Fruit fly (Drosophila melanogaster) whole organism, embryonic: Measurements from ENCODE around the gene CG14105.

Experiments used
- Ada2b ChIP-seq: fragments of 200-800 bp; sonication (Bioruptor generic); IDR thresholded peaks from 2 replicates; pipeline ENCODE4 v1.3.6; 2022; ENCODE audit warnings: missing biosample characterization, missing genetic modification characterization
- CG10321 ChIP-seq: fragments of 200-800 bp; sonication (Bioruptor generic); IDR thresholded peaks from 2 replicates; pipeline ENCODE4 v1.3.6; 2022; ENCODE audit warnings: missing biosample characterization, missing genetic modification characterization
- CG10431 ChIP-seq: fragments of 200-800 bp; sonication (Bioruptor generic); optimal IDR thresholded peaks from 3 replicates; lab custom pipeline; 2018; ENCODE audit warnings: missing biosample characterization, mild to moderate bottlenecking, missing genetic modification characterization
- CG12071 ChIP-seq: fragments of 200-800 bp; sonication (Bioruptor generic); optimal IDR thresholded peaks from 3 replicates; lab custom pipeline; 2018; ENCODE audit warnings: missing biosample characterization, mild to moderate bottlenecking, missing genetic modification characterization
- CG13775 ChIP-seq: fragments of 200-800 bp; sonication (Bioruptor generic); optimal IDR thresholded peaks from 3 replicates; lab custom pipeline; 2017; ENCODE audit warnings: missing biosample characterization, mild to moderate bottlenecking, missing genetic modification characterization
- CG14014 ChIP-seq: fragments of 200-800 bp; sonication (Bioruptor generic); IDR thresholded peaks from 2 replicates; pipeline ENCODE4 v1.3.6; 2022; ENCODE audit warnings: missing biosample characterization, missing genetic modification characterization
- CG15269 ChIP-seq: fragments of 200-800 bp; sonication (Bioruptor generic); optimal IDR thresholded peaks from 2 replicates; lab custom pipeline; 2018; ENCODE audit warnings: missing biosample characterization, mild to moderate bottlenecking, missing genetic modification characterization, moderate library complexity
- CG15696 ChIP-seq: fragments of 200-800 bp; sonication (Bioruptor generic); optimal IDR thresholded peaks from 2 replicates; lab custom pipeline; 2019; ENCODE audit warnings: missing biosample characterization, mild to moderate bottlenecking, missing genetic modification characterization, moderate library complexity
- CG1603 ChIP-seq: fragments of 200-800 bp; sonication (Bioruptor generic); optimal IDR thresholded peaks from 2 replicates; lab custom pipeline; 2019; ENCODE audit warnings: missing biosample characterization, mild to moderate bottlenecking, missing genetic modification characterization, moderate library complexity
- CG17802 ChIP-seq: fragments of 200-800 bp; sonication (Bioruptor generic); optimal IDR thresholded peaks from 2 replicates; lab custom pipeline; 2018; ENCODE audit warnings: missing biosample characterization, mild to moderate bottlenecking, missing genetic modification characterization, moderate library complexity
- CG1832 ChIP-seq: fragments of 200-800 bp; sonication (Bioruptor generic); optimal IDR thresholded peaks from 2 replicates; lab custom pipeline; 2017; ENCODE audit warnings: missing biosample characterization, mild to moderate bottlenecking, missing genetic modification characterization, inconsistent platforms
- CG2116 ChIP-seq: fragments of 200-800 bp; sonication (Bioruptor generic); optimal IDR thresholded peaks from 3 replicates; lab custom pipeline; 2018; ENCODE audit warnings: missing biosample characterization, mild to moderate bottlenecking, missing genetic modification characterization
- CG32772 ChIP-seq: fragments of 200-800 bp; sonication (Bioruptor generic); IDR thresholded peaks from 2 replicates; pipeline ENCODE4 v1.3.6; 2022; ENCODE audit warnings: missing biosample characterization, missing genetic modification characterization
- CG3281 ChIP-seq: fragments of 200-800 bp; sonication (Bioruptor generic); optimal IDR thresholded peaks from 3 replicates; lab custom pipeline; 2017; ENCODE audit warnings: missing biosample characterization, mild to moderate bottlenecking, missing genetic modification characterization
- CG4424 ChIP-seq: fragments of 200-800 bp; sonication (Bioruptor generic); optimal IDR thresholded peaks from 3 replicates; lab custom pipeline; 2016; ENCODE audit warnings: missing biosample characterization, missing genetic modification characterization
- CG5180 ChIP-seq: fragments of 200-800 bp; sonication (Bioruptor generic); optimal IDR thresholded peaks from 3 replicates; lab custom pipeline; 2017; ENCODE audit warnings: missing biosample characterization, missing genetic modification characterization, mild to moderate bottlenecking, moderate library complexity, missing genetic modification reagents
- CG6654 ChIP-seq: fragments of 200-800 bp; sonication (Bioruptor generic); optimal IDR thresholded peaks from 2 replicates; lab custom pipeline; 2017; ENCODE audit warnings: missing biosample characterization, mild to moderate bottlenecking, missing genetic modification characterization
- CG6813 ChIP-seq: fragments of 200-800 bp; sonication (Bioruptor generic); optimal IDR thresholded peaks from 2 replicates; lab custom pipeline; 2017; ENCODE audit warnings: missing biosample characterization, missing genetic modification characterization, mild to moderate bottlenecking, moderate library complexity, missing genetic modification reagents
- CG7556 ChIP-seq: fragments of 200-800 bp; sonication (Bioruptor generic); optimal IDR thresholded peaks from 2 replicates; lab custom pipeline; 2017; ENCODE audit warnings: missing biosample characterization, mild to moderate bottlenecking, missing genetic modification characterization
- CG7839 ChIP-seq: fragments of 200-800 bp; sonication (Bioruptor generic); optimal IDR thresholded peaks from 3 replicates; lab custom pipeline; 2018; ENCODE audit warnings: missing biosample characterization, mild to moderate bottlenecking, missing genetic modification characterization, moderate library complexity
- CG7928 ChIP-seq: fragments of 200-800 bp; sonication (Bioruptor generic); optimal IDR thresholded peaks from 2 replicates; lab custom pipeline; 2017; ENCODE audit warnings: missing biosample characterization, mild to moderate bottlenecking, missing genetic modification characterization
- CG9727 ChIP-seq: fragments of 200-800 bp; sonication (Bioruptor generic); optimal IDR thresholded peaks from 3 replicates; lab custom pipeline; 2017; ENCODE audit warnings: missing biosample characterization, mild to moderate bottlenecking, missing genetic modification characterization
- CG9876 ChIP-seq: fragments of 200-800 bp; sonication (Bioruptor generic); optimal IDR thresholded peaks from 2 replicates; lab custom pipeline; 2016; ENCODE audit warnings: missing biosample characterization, missing genetic modification characterization
- CHES-1-like ChIP-seq: fragments of 200-800 bp; sonication (Bioruptor generic); optimal IDR thresholded peaks from 2 replicates; lab custom pipeline; 2016; ENCODE audit warnings: missing biosample characterization, missing genetic modification characterization
- CkIIα-i1 ChIP-seq: fragments of 200-800 bp; sonication (Bioruptor generic); IDR thresholded peaks from 2 replicates; pipeline ENCODE4 v1.3.6; 2022; ENCODE audit warnings: missing biosample characterization, missing genetic modification characterization
- HLH54F ChIP-seq: fragments of 200-800 bp; sonication (Bioruptor generic); optimal IDR thresholded peaks from 3 replicates; lab custom pipeline; 2016; ENCODE audit warnings: missing biosample characterization, missing genetic modification characterization
- Hr51 ChIP-seq, 2 experiments: fragments of 200-800 bp; sonication (Bioruptor generic); optimal IDR thresholded peaks; 2 replicates in 1 of 2; 3 replicates in 1 of 2; lab custom pipeline; 2016 to 2018; ENCODE audit warnings: missing biosample characterization in 2 of 2, missing genetic modification characterization in 2 of 2, mild to moderate bottlenecking in 1 of 2, moderate library complexity in 1 of 2
- Lim3 ChIP-seq: fragments of 200-800 bp; sonication (Bioruptor generic); IDR thresholded peaks from 2 replicates; pipeline ENCODE4 v1.3.6; 2022; ENCODE audit warnings: missing biosample characterization, missing genetic modification characterization
- MBD-R2 ChIP-seq: fragments of 200-800 bp; sonication (Bioruptor generic); IDR thresholded peaks from 2 replicates; pipeline ENCODE4 v1.3.6; 2022; ENCODE audit warnings: missing biosample characterization, missing genetic modification characterization
- Max ChIP-seq: fragments of 200-800 bp; sonication (Bioruptor generic); optimal IDR thresholded peaks from 2 replicates; lab custom pipeline; 2016; ENCODE audit warnings: missing biosample characterization, mild to moderate bottlenecking, missing genetic modification characterization
- Oli ChIP-seq: fragments of 200-800 bp; sonication (Bioruptor generic); optimal IDR thresholded peaks from 2 replicates; lab custom pipeline; 2018; ENCODE audit warnings: missing biosample characterization, mild to moderate bottlenecking, missing genetic modification characterization, moderate library complexity
- Sox102F ChIP-seq: fragments of 200-800 bp; sonication (Bioruptor generic); optimal IDR thresholded peaks from 2 replicates; lab custom pipeline; 2018; ENCODE audit warnings: missing biosample characterization, mild to moderate bottlenecking, missing genetic modification characterization, moderate library complexity
- Vsx1 ChIP-seq: fragments of 200-800 bp; sonication (Bioruptor generic); optimal IDR thresholded peaks from 2 replicates; lab custom pipeline; 2017; ENCODE audit warnings: missing biosample characterization, mild to moderate bottlenecking, missing genetic modification characterization, missing genetic modification reagents
- bigmax ChIP-seq: fragments of 200-800 bp; sonication (Bioruptor generic); optimal IDR thresholded peaks from 2 replicates; lab custom pipeline; 2018; ENCODE audit warnings: missing biosample characterization, mild to moderate bottlenecking, missing genetic modification characterization
- bowl ChIP-seq: fragments of 200-800 bp; sonication (Bioruptor generic); IDR thresholded peaks from 2 replicates; pipeline ENCODE4 v1.3.6; 2022; ENCODE audit warnings: missing biosample characterization, missing genetic modification characterization
- croc ChIP-seq: fragments of 200-800 bp; sonication (Bioruptor generic); conservative IDR thresholded peaks from 3 replicates; pipeline ENCODE4 v1.3.6; 2022; ENCODE audit warnings: missing biosample characterization, missing genetic modification characterization
- da ChIP-seq: fragments of 200-800 bp; sonication (Bioruptor generic); optimal IDR thresholded peaks from 2 replicates; lab custom pipeline; 2016; ENCODE audit warnings: missing biosample characterization, missing genetic modification characterization
- grau ChIP-seq: fragments of 200-800 bp; optimal IDR thresholded peaks from 3 replicates; lab custom pipeline; 2019; ENCODE audit warnings: missing biosample characterization, mild to moderate bottlenecking, missing genetic modification characterization, moderate library complexity
- hkb ChIP-seq, 2 experiments: fragments of 200-800 bp in 1 of 2; fragments of >200 bp in 1 of 2; sonication (Bioruptor generic) in 1 of 2; IDR thresholded peaks in 1 of 2; optimal IDR thresholded peaks in 1 of 2; 2 replicates each; pipeline versions ENCODE4 v1.3.6 to Lab custom; 2017 to 2022; ENCODE audit warnings: missing biosample characterization in 1 of 2, missing genetic modification characterization in 1 of 2
- ind ChIP-seq: fragments of 200-800 bp; sonication (Bioruptor generic); optimal IDR thresholded peaks from 3 replicates; lab custom pipeline; 2016; ENCODE audit warnings: missing biosample characterization, missing genetic modification characterization
- kah ChIP-seq: fragments of 200-800 bp; sonication (Bioruptor generic); optimal IDR thresholded peaks from 2 replicates; lab custom pipeline; 2018; ENCODE audit warnings: missing biosample characterization, mild to moderate bottlenecking, missing genetic modification characterization
- nau ChIP-seq: fragments of 200-800 bp; sonication (Bioruptor generic); optimal IDR thresholded peaks from 3 replicates; lab custom pipeline; 2017; ENCODE audit warnings: missing biosample characterization, mild to moderate bottlenecking, missing genetic modification characterization, missing genetic modification reagents
- oc ChIP-seq: fragments of 200-800 bp; sonication (Bioruptor generic); optimal IDR thresholded peaks from 2 replicates; lab custom pipeline; 2018; ENCODE audit warnings: missing biosample characterization, mild to moderate bottlenecking, missing genetic modification characterization, moderate library complexity
- p53 ChIP-seq: fragments of 200-800 bp; sonication (Bioruptor generic); optimal IDR thresholded peaks from 2 replicates; lab custom pipeline; 2016; ENCODE audit warnings: missing biosample characterization, missing genetic modification characterization
- pan ChIP-seq, 4 experiments: fragments of >200 bp in 3 of 4; fragments of 200-800 bp in 1 of 4; sonication (Bioruptor generic) in 1 of 4; optimal IDR thresholded peaks in 3 of 4; IDR thresholded peaks in 1 of 4; 2 replicates each; pipeline versions ENCODE4 v1.3.6 to Lab custom; 2017 to 2022; ENCODE audit warnings: missing biosample characterization in 2 of 4, missing genetic modification characterization in 2 of 4, mixed read lengths in 1 of 4
- pros ChIP-seq: fragments of 200-800 bp; sonication (Bioruptor generic); optimal IDR thresholded peaks from 3 replicates; lab custom pipeline; 2019; ENCODE audit warnings: missing biosample characterization, mild to moderate bottlenecking, missing genetic modification characterization, moderate library complexity
- rib ChIP-seq: fragments of 200-800 bp; sonication (Bioruptor generic); IDR thresholded peaks from 2 replicates; pipeline ENCODE4 v1.3.6; 2022; ENCODE audit warnings: missing biosample characterization, missing genetic modification characterization
- sisA ChIP-seq: fragments of 200-800 bp; sonication (Bioruptor generic); IDR thresholded peaks from 2 replicates; pipeline ENCODE4 v1.3.6; 2022; ENCODE audit warnings: missing biosample characterization, missing genetic modification characterization
- slp2 ChIP-seq: fragments of 200-800 bp; sonication (Bioruptor generic); optimal IDR thresholded peaks from 2 replicates; lab custom pipeline; 2016; ENCODE audit warnings: missing biosample characterization, missing genetic modification characterization

The CG14105 gene

DNA sequence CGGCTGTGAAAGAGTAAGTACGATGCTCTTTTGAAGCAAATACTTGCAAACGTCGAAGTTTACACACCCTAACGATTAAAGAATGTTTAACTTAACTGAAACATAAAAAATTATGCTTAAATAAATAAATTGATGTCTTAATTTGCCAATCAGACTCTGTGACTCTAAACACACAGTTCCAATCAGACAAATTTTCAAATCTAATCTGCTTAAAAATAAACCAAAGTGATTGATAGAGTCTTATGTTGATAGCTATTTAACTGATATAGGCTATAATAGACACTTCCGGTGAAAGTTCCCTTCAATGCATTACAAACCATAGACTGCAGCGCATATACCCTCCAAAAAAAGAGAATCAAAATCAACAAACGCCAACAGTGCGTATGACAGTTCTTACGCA is 25.1 kb upstream of the CG14105 start (continued):
- peak; percentile 0 for TF ChIP-seq CG4424 (GFP tag; lab: Kevin White, UChicago)
- no peak for TF ChIP-seq hkb (optimal IDR thresholded peaks at IDR 0.05; lab: Kevin White, UChicago)
- TF ChIP-seq hkb (GFP tag; IDR thresholded peaks at IDR 0.05; lab: Robert Waterston, UW), result 0 out of 2 replicates have a peak, but pooled peaks have one; percentile 20
- no peak for TF ChIP-seq Vsx1 (GFP tag; lab: Kevin White, UChicago)
- no peak for TF ChIP-seq croc (GFP tag; lab: Robert Waterston, UW)
- TF ChIP-seq oc (tag; lab: Kevin White, UChicago), result no peak
- no peak for TF ChIP-seq CG5180 (GFP tag; lab: Kevin White, UChicago)
- no peak for TF ChIP-seq HLH54F
- peak; percentile 31 for TF ChIP-seq CG15269 (tag; lab: Kevin White, UChicago)
- TF ChIP-seq CG10431 (GFP tag; lab: Kevin White, UChicago), result no peak
- no peak for TF ChIP-seq da (GFP tag; lab: Kevin White, UChicago)
- TF ChIP-seq CG15696 (tag; lab: Kevin White, UChicago), result no peak
- TF ChIP-seq Oli, result peak; percentile 22
- TF ChIP-seq CG2116, result no peak
- no peak for TF ChIP-seq rib (GFP tag; lab: Robert Waterston, UW)
- no peak for TF ChIP-seq CG7928 (GFP tag; lab: Kevin White, UChicago)
- no peak for TF ChIP-seq CG12071 (GFP tag; lab: Kevin White, UChicago)
- TF ChIP-seq CG7556, result no peak
- TF ChIP-seq Hr51 (GFP tag; optimal IDR thresholded peaks at IDR 0.05; lab: Kevin White, UChicago), result peak in 1 of 2 experiments; percentile 33
- no peak for TF ChIP-seq CG1832 (GFP tag; lab: Kevin White, UChicago)
- TF ChIP-seq slp2 (GFP tag; lab: Kevin White, UChicago), result no peak
- TF ChIP-seq grau, result peak; percentile 5
- TF ChIP-seq bigmax, result no peak
- peak; percentile 33 for TF ChIP-seq CG7839 (tag; lab: Kevin White, UChicago)
- no peak for TF ChIP-seq sisA (GFP tag; lab: Robert Waterston, UW)

DNA sequence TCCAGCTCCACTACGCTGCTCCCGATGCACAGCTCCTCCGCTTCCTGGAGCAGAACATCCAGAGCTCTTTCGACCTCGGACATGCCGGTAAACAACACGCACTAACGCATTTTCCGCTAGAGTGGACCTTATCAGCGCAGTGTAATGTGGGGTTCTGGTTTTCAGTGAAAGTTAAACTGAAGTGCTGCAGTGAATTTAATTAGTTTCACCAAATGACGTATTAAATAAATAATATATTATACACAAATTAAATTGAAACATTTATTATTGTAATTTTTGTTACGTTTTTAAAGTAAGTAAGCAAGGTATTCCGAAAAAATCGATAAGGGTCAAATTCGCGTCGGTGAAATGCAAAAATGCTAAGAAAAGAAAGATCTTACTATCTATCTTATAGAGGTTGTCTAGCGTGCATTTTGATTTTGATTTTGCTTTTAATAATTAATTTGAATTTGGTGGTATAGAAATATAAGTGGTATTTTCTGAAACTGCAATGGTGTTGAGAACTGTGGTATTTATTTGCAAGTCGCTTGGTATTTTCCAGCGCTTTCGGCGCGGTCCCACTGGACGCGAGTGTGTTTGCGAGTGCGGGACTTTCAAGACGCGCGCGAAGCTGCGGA is 23.8 kb upstream of the CG14105 start, which contains the start of the genes JMJD7 and CG10738:
Gene JMJD7, minus strand, starts transcription at position 107 of the 617 bp plus-strand sequence.
Gene CG10738, plus strand, starts transcription at position 594 of the 617 bp plus-strand sequence.
- peak; percentile 82 for TF ChIP-seq CG3281 (GFP tag; lab: Kevin White, UChicago)
- TF ChIP-seq CG9727, result peak; percentile 63
- TF ChIP-seq nau (GFP tag; lab: Kevin White, UChicago), result no peak
- TF ChIP-seq pros (GFP tag; lab: Kevin White, UChicago), result no peak
- peak; percentile 74 for TF ChIP-seq Max (GFP tag; lab: Kevin White, UChicago)
- TF ChIP-seq CG32772 (GFP tag; lab: Robert Waterston, UW), result peak; percentile 75
- no peak for TF ChIP-seq CG9876 (GFP tag; lab: Kevin White, UChicago)
- TF ChIP-seq CG6654 (GFP tag; lab: Kevin White, UChicago), result peak; percentile 56
- no peak for TF ChIP-seq CHES-1-like
- peak; percentile 8 for TF ChIP-seq Sox102F (GFP tag; lab: Kevin White, UChicago)
- peak; percentile 26 for TF ChIP-seq CG17802 (tag; lab: Kevin White, UChicago)
- TF ChIP-seq Lim3 (GFP tag; lab: Robert Waterston, UW), result 0 out of 2 replicates have a peak, but pooled peaks have one; percentile 29
- TF ChIP-seq CkIIα-i1 (GFP tag; lab: Robert Waterston, UW), result no peak
- no peak for TF ChIP-seq pan (optimal IDR thresholded peaks at IDR 0.05; lab: Kevin White, UChicago)
- TF ChIP-seq pan (GFP tag; optimal IDR thresholded peaks at IDR 0.05 in 1 of 2, IDR thresholded peaks at IDR 0.05 in 1 of 2), result peak in 1 of 2 experiments; percentile 78
- peak; percentile 15; the same call in 1 of the 2 replicates for TF ChIP-seq bowl (GFP tag; lab: Robert Waterston, UW)
- TF ChIP-seq CG14014 (GFP tag; lab: Robert Waterston, UW), result peak; percentile 83
- TF ChIP-seq Ada2b (GFP tag; lab: Robert Waterston, UW), result peak; percentile 84
- no peak for TF ChIP-seq p53 (GFP tag; lab: Kevin White, UChicago)
- peak; percentile 28 for TF ChIP-seq CG13775 (GFP tag; lab: Kevin White, UChicago)
- TF ChIP-seq CG1603, result no peak
- peak; percentile 85 for TF ChIP-seq MBD-R2 (GFP tag; lab: Robert Waterston, UW)
- no peak for TF ChIP-seq CG10321
- peak; percentile 68 for TF ChIP-seq ind (GFP tag; lab: Kevin White, UChicago)
- peak; percentile 27 for TF ChIP-seq CG6813 (GFP tag; lab: Kevin White, UChicago)
- peak; percentile 18 for TF ChIP-seq kah (GFP tag; lab: Kevin White, UChicago)
